Worm (Caenorhabditis elegans): ENCODE results near the gene tost-1.

Gene tost-1

DNA sequence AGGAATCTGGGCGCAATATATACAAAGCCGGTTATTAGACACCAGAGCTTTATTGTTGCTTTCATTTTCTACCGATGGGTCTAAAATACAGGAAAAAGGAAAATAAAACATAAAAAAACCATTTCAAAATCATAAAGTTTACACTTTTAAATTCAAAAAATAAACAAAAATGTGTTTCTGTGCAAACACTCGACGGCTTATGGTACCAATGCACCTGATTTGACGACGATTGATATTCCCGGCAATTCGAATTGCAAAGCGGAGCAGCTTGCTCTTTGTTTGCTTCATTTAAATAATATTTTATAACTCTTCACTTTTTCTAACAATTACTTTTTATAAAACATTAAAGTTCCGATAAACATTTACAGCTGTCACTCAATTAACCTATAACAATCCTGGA is 28.0 kb downstream of the tost-1 start, which contains the start of gene F26A1.1 (continued):
- TF ChIP-seq hlh-17 (GFP tag; optimal IDR thresholded peaks at IDR 0.05; ENCODE audit: borderline replicate concordance) (no peak), unc-30 (tag; optimal IDR thresholded peaks at IDR 0.05) (no peak), unc-130 (tag; optimal IDR thresholded peaks at IDR 0.05) (no peak)

DNA sequence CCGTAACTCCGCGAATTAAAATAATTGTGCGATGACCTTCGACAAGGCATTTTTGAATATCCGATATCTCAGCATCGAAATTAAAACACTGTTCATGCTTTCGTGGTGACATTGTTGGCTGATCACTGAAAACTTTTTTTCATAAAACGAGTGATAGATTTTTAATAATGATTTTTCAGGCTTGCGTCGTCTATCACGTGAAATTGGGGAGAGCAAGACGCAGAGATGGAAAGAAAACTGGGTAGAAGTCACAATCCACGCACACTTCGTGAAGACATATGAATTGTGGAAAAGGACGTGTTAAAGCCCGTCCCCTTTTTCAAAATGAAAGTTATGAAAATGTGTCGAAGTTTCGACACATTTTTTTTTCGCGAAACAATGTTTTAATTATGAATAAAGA is 28.4 kb downstream of the tost-1 start, which contains the start of gene nonu-1:
nonu-1 (minus strand) TSS at position 169 of the 400 bp plus-strand sequence.
- TF ChIP-seq alr-1 (tag; optimal IDR thresholded peaks at IDR 0.05; ENCODE audit: borderline replicate concordance), result peak; percentile 8
- no peak for TF ChIP-seq tlp-1 (tag; optimal IDR thresholded peaks at IDR 0.05)
- no peak for TF ChIP-seq mep-1 (tag; optimal IDR thresholded peaks at IDR 0.05)
- TF ChIP-seq sptf-1 (tag; optimal IDR thresholded peaks at IDR 0.05), result no peak
- no peak for TF ChIP-seq fkh-10 (GFP tag; optimal IDR thresholded peaks at IDR 0.05)
- TF ChIP-seq ama-1 (optimal IDR thresholded peaks at IDR 0.05), result no peak
- no peak for TF ChIP-seq nhr-12 (tag; optimal IDR thresholded peaks at IDR 0.05)
- no peak for TF ChIP-seq fos-1 (tag; optimal IDR thresholded peaks at IDR 0.05)
- TF ChIP-seq efl-3 (GFP tag; optimal IDR thresholded peaks at IDR 0.05), result no peak
- no peak for TF ChIP-seq aly-2 (tag; optimal IDR thresholded peaks at IDR 0.05)
- no peak for TF ChIP-seq ceh-88 (GFP tag; IDR thresholded peaks at IDR 0.05)
- no peak for TF ChIP-seq C04F5.9 (tag; optimal IDR thresholded peaks at IDR 0.05)
- TF ChIP-seq aha-1 (tag; optimal IDR thresholded peaks at IDR 0.05), result no peak
- TF ChIP-seq ceh-63 (GFP tag; optimal IDR thresholded peaks at IDR 0.05), result no peak
- TF ChIP-seq egl-13 (tag; optimal IDR thresholded peaks at IDR 0.05), result no peak
- no peak for TF ChIP-seq lsy-2 (tag; optimal IDR thresholded peaks at IDR 0.05)
- TF ChIP-seq sup-37 (GFP tag; optimal IDR thresholded peaks at IDR 0.05), result no peak
- no peak for TF ChIP-seq irx-1 (tag; optimal IDR thresholded peaks at IDR 0.05)
- TF ChIP-seq lin-35 (GFP tag; optimal IDR thresholded peaks at IDR 0.05), result peak in 1 of 2 experiments; percentile 21
- no peak for TF ChIP-seq F16B12.6 (tag; optimal IDR thresholded peaks at IDR 0.05)
- no peak for TF ChIP-seq pag-3 (tag; optimal IDR thresholded peaks at IDR 0.05; ENCODE audit: borderline replicate concordance, insufficient read depth)
- no peak for TF ChIP-seq lin-13 (GFP tag; optimal IDR thresholded peaks at IDR 0.05)
- no peak for TF ChIP-seq zip-4 (GFP tag; optimal IDR thresholded peaks at IDR 0.05)
- TF ChIP-seq nhr-237 (tag; optimal IDR thresholded peaks at IDR 0.05), result no peak
- TF ChIP-seq blmp-1 (tag; optimal IDR thresholded peaks at IDR 0.05), result no peak
- TF ChIP-seq C16A3.4 (tag; optimal IDR thresholded peaks at IDR 0.05), result no peak
- TF ChIP-seq rnt-1 (tag; optimal IDR thresholded peaks at IDR 0.05), result peak; percentile 13
- no peak for TF ChIP-seq nhr-19 (GFP tag; conservative IDR thresholded peaks at IDR 0.05)
- peak; percentile 0 for TF ChIP-seq fkh-4 (tag; optimal IDR thresholded peaks at IDR 0.05; ENCODE audit: borderline replicate concordance)
- no peak for TF ChIP-seq efl-1 (optimal IDR thresholded peaks at IDR 0.05)
- peak in 1 of 2 experiments; percentile 78 for TF ChIP-seq efl-1 (GFP tag; optimal IDR thresholded peaks at IDR 0.05 in 1 of 2)
- no peak for TF ChIP-seq lin-14 (GFP tag; optimal IDR thresholded peaks at IDR 0.05)
- TF ChIP-seq unc-86 (tag; optimal IDR thresholded peaks at IDR 0.05), result no peak
- no peak for TF ChIP-seq sox-4 (tag; optimal IDR thresholded peaks at IDR 0.05)
- TF ChIP-seq jun-1 (tag; optimal IDR thresholded peaks at IDR 0.05), result no peak
- no peak for TF ChIP-seq ztf-11 (tag; optimal IDR thresholded peaks at IDR 0.05)
- TF ChIP-seq fkh-8 (tag; optimal IDR thresholded peaks at IDR 0.05), result peak; percentile 6
- peak in 1 of 2 experiments; percentile 12 for TF ChIP-seq mdl-1 (tag; optimal IDR thresholded peaks at IDR 0.05)
- TF ChIP-seq nhr-90 (tag; optimal IDR thresholded peaks at IDR 0.05; ENCODE audit: poor library complexity), result no peak
- TF ChIP-seq swsn-7 (tag; optimal IDR thresholded peaks at IDR 0.05), result no peak
- TF ChIP-seq mef-2 (tag; optimal IDR thresholded peaks at IDR 0.05), result no peak
- no peak for TF ChIP-seq pqm-1 (tag; optimal IDR thresholded peaks at IDR 0.05)
- TF ChIP-seq vab-15 (tag; optimal IDR thresholded peaks at IDR 0.05), result no peak
- TF ChIP-seq nhr-28 (tag; optimal IDR thresholded peaks at IDR 0.05), result no peak
- no peak for TF ChIP-seq C34B4.2 (tag; optimal IDR thresholded peaks at IDR 0.05)
- TF ChIP-seq elt-2 (tag; optimal IDR thresholded peaks at IDR 0.05), result peak; percentile 9
- no peak for TF ChIP-seq zag-1 (tag; optimal IDR thresholded peaks at IDR 0.05)

Data from whole organism, L1 larva.